Fruit fly (Drosophila melanogaster): ENCODE data around the gene RabX2.

RabX2 gene

dm6 chrX:10385757-10386156 is 31.5 kb upstream of the RabX2 start, which contains the start of the genes Psf3 and flw (continued):
- TF ChIP-seq caup (GFP tag; optimal IDR thresholded peaks at IDR 0.05; ENCODE audit: severe bottlenecking) (peak; percentile 37), CG8281 (tag; optimal IDR thresholded peaks at IDR 0.05) (no peak), CG13894 (tag; optimal IDR thresholded peaks at IDR 0.05) (no peak), Side (GFP tag; optimal IDR thresholded peaks at IDR 0.05) (peak; percentile 5), CG18764 (GFP tag; optimal IDR thresholded peaks at IDR 0.05) (peak; percentile 8), slbo (GFP tag; IDR thresholded peaks at IDR 0.05) (peak; percentile 57), CG12659 (GFP tag; optimal IDR thresholded peaks at IDR 0.05) (peak; percentile 62), lbe (GFP tag; optimal IDR thresholded peaks at IDR 0.05) (peak; percentile 5), CG34224 (GFP tag; IDR thresholded peaks at IDR 0.05; ENCODE audit: partially characterized antibody) (peak; percentile 56; the same call in 2 of the 3 replicates), Bgb (GFP tag; IDR thresholded peaks at IDR 0.05; ENCODE audit: partially characterized antibody) (peak; percentile 80), CG6813 (GFP tag; optimal IDR thresholded peaks at IDR 0.05) (peak; percentile 22), cas (GFP tag; IDR thresholded peaks at IDR 0.05) (no peak), Hmr (GFP tag; optimal IDR thresholded peaks at IDR 0.05) (peak; percentile 45), YL-1 (GFP tag; optimal IDR thresholded peaks at IDR 0.05) (peak; percentile 18), CG8944 (GFP tag; optimal IDR thresholded peaks at IDR 0.05) (no peak), seq (GFP tag; IDR thresholded peaks at IDR 0.05) (0 out of 2 replicates have a peak, but pooled peaks have one; percentile 16), Xbp1 (GFP tag; optimal IDR thresholded peaks at IDR 0.05) (peak; percentile 22), CG17612 (GFP tag; IDR thresholded peaks at IDR 0.05) (no peak), crp (GFP tag; optimal IDR thresholded peaks at IDR 0.05) (peak in 1 of 2 experiments; percentile 57), Mes4 (GFP tag; optimal IDR thresholded peaks at IDR 0.05) (no peak), NC2α (GFP tag; optimal IDR thresholded peaks at IDR 0.05) (no peak), slp2 (GFP tag; optimal IDR thresholded peaks at IDR 0.05) (no peak)

dm6 chrX:10386183-10386582 is 31.0 kb upstream of the RabX2 start:
- TF ChIP-seq nom (GFP tag; optimal IDR thresholded peaks at IDR 0.05): no peak
- TF ChIP-seq CG4404 (GFP tag; IDR thresholded peaks at IDR 0.05): no peak
- TF ChIP-seq Optix (GFP tag; IDR thresholded peaks at IDR 0.05): no peak
- TF ChIP-seq sd (tag; optimal IDR thresholded peaks at IDR 0.05): peak; percentile 73
- TF ChIP-seq Hr78 (GFP tag; optimal IDR thresholded peaks at IDR 0.05): no peak
- TF ChIP-seq CG13287 (GFP tag; IDR thresholded peaks at IDR 0.05; ENCODE audit: partially characterized antibody): no peak
- no peak for TF ChIP-seq GATAe (GFP tag; conservative IDR thresholded peaks at IDR 0.05)
- no peak for TF ChIP-seq exex (tag; optimal IDR thresholded peaks at IDR 0.05)
- no peak for TF ChIP-seq CG6254 (GFP tag; optimal IDR thresholded peaks at IDR 0.05)
- TF ChIP-seq CG13894 (tag; optimal IDR thresholded peaks at IDR 0.05): no peak
- TF ChIP-seq B-H1 (GFP tag; IDR thresholded peaks at IDR 0.05): no peak
- peak in 1 of 2 experiments; percentile 88 for TF ChIP-seq insv (GFP tag; optimal IDR thresholded peaks at IDR 0.05)
- TF ChIP-seq kah (GFP tag; optimal IDR thresholded peaks at IDR 0.05): no peak
- TF ChIP-seq bcd (GFP tag; optimal IDR thresholded peaks at IDR 0.05): no peak
- TF ChIP-seq Drgx (GFP tag; IDR thresholded peaks at IDR 0.05): no peak
- peak; percentile 17 for TF ChIP-seq CG15479 (GFP tag; optimal IDR thresholded peaks at IDR 0.05)
- TF ChIP-seq CG11695 (GFP tag; IDR thresholded peaks at IDR 0.05): no peak
- no peak for TF ChIP-seq Ssrp (tag; optimal IDR thresholded peaks at IDR 0.05)
- TF ChIP-seq CG1233 (GFP tag; optimal IDR thresholded peaks at IDR 0.05): no peak
- no peak for TF ChIP-seq CG14860 (GFP tag; IDR thresholded peaks at IDR 0.05; ENCODE audit: partially characterized antibody)
- peak; percentile 13 for TF ChIP-seq CG4707 (GFP tag; optimal IDR thresholded peaks at IDR 0.05)
- no peak for TF ChIP-seq CG12236 (GFP tag; optimal IDR thresholded peaks at IDR 0.05)
- no peak for TF ChIP-seq tx (GFP tag; optimal IDR thresholded peaks at IDR 0.05)
- no peak for TF ChIP-seq ftz-f1 (GFP tag; optimal IDR thresholded peaks at IDR 0.05)
- no peak for TF ChIP-seq jumu (GFP tag; optimal IDR thresholded peaks at IDR 0.05)
- TF ChIP-seq NC2α (GFP tag; optimal IDR thresholded peaks at IDR 0.05): no peak
- TF ChIP-seq Lpt (GFP tag; optimal IDR thresholded peaks at IDR 0.05): no peak
- TF ChIP-seq Bgb (GFP tag; IDR thresholded peaks at IDR 0.05; ENCODE audit: partially characterized antibody): no peak
- no peak for TF ChIP-seq CG16815 (GFP tag; optimal IDR thresholded peaks at IDR 0.05)
- no peak for TF ChIP-seq Sry-δ (GFP tag; optimal IDR thresholded peaks at IDR 0.05)
- TF ChIP-seq Elba2 (GFP tag; optimal IDR thresholded peaks at IDR 0.05): peak; percentile 74
